Worm (Caenorhabditis elegans) whole organism, L4/young adult: ENCODE data around the gene prk-2.

Source experiments
- W03F9.2 ChIP-seq: fragments of 150-350 bp; optimal IDR thresholded peaks from 2 replicates; lab custom pipeline; 2014; ENCODE audit warnings: missing biosample characterization, missing genetic modification characterization
- dao-5 ChIP-seq: sonication (generic microtip); optimal IDR thresholded peaks from 2 replicates; lab custom pipeline; 2016; ENCODE audit warnings: missing genotype, missing genetic modification characterization, moderate library complexity, missing compliant biosample characterization
- him-1 ChIP-seq: sonication (generic microtip); optimal IDR thresholded peaks from 2 replicates; lab custom pipeline; 2016; ENCODE audit warnings: missing genotype, missing genetic modification reagents, missing genetic modification characterization, missing compliant biosample characterization

DNA sequence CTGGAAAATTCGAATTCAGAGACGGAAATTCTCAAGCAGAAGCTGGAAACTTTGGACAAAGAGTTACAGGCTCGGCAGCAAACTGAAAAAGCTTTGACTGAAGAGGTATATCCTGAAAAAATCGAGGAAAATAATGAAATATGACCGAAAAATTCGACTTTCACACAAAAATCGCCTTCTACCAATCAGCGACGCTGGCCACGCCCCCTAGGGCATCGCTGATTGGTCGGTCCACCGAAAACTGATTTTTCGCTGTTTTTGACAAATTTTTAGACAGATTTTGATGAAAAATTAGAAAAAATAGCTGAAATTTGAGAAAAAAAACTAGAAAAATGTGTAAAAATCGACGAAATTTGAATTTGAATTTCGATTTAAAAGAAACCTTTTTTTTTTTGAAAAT is 48.9 kb upstream of the prk-2 start:
- TF ChIP-seq him-1 (tag; lab: Kevin White, UChicago) = no peak
- TF ChIP-seq dao-5 (tag; lab: Kevin White, UChicago) = no peak
- no peak for TF ChIP-seq W03F9.2
